Worm (Caenorhabditis elegans): Measurements from ENCODE around the gene str-231.

DNA sequence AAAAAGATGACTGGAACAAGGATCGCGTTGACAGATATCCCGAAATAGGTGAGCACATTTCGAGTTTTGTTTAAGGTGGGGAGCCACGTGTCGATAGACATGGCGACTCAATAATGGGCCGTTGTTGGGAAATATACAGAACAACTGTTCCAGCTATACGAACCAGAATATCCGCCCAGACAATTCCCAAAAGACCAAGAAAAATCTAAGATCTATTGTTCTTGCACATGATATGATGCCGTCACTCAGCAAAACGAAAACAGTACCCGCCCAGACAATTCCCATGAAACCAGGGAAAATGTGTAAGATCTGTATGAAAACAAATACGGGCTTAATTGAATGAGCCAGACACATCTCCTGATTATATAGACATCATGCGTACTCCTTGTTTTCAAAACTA lies at the start of gene str-231:
- TF ChIP-seq aly-2 (tag; optimal IDR thresholded peaks at IDR 0.05): no peak
- TF ChIP-seq mdl-1 (tag; optimal IDR thresholded peaks at IDR 0.05): no peak
- no peak for TF ChIP-seq egl-27 (tag; optimal IDR thresholded peaks at IDR 0.05)
- TF ChIP-seq elt-3 (tag; optimal IDR thresholded peaks at IDR 0.05): no peak
- TF ChIP-seq unc-62 (GFP tag; optimal IDR thresholded peaks at IDR 0.05): no peak
- no peak for TF ChIP-seq lin-13 (GFP tag; optimal IDR thresholded peaks at IDR 0.05)
- no peak for TF ChIP-seq lsy-2 (tag; optimal IDR thresholded peaks at IDR 0.05)
- no peak for TF ChIP-seq mbf-1 (tag; optimal IDR thresholded peaks at IDR 0.05)
- no peak for TF ChIP-seq fos-1 (tag; optimal IDR thresholded peaks at IDR 0.05)
- no peak for TF ChIP-seq lin-11 (tag; optimal IDR thresholded peaks at IDR 0.05)

Measured in whole organism, L2 larva.